Fruit fly (Drosophila melanogaster) whole organism, embryonic: ENCODE data around the gene Miga.

Experiments
- Bdp1 ChIP-seq: fragments of 200-800 bp; sonication (Bioruptor generic); optimal IDR thresholded peaks from 3 replicates; lab custom pipeline; 2016; ENCODE audit warnings: missing biosample characterization, missing genetic modification characterization
- CG11398 ChIP-seq: fragments of 200-800 bp; sonication (Bioruptor generic); optimal IDR thresholded peaks from 2 replicates; lab custom pipeline; 2016; ENCODE audit warnings: missing biosample characterization, missing genetic modification characterization
- CG2712 ChIP-seq: fragments of 200-800 bp; optimal IDR thresholded peaks from 3 replicates; lab custom pipeline; 2019; ENCODE audit warnings: missing biosample characterization, mild to moderate bottlenecking, missing genetic modification characterization, moderate library complexity
- CG2889 ChIP-seq: fragments of 200-800 bp; sonication (Bioruptor generic); IDR thresholded peaks from 3 replicates; pipeline ENCODE4 v1.3.6; 2022; ENCODE audit warnings: missing biosample characterization, missing genetic modification characterization
- CG4360 ChIP-seq: fragments of 200-800 bp; sonication (Bioruptor generic); IDR thresholded peaks from 2 replicates; pipeline ENCODE4 v1.3.6; 2022; ENCODE audit warnings: missing biosample characterization, missing genetic modification characterization
- CG7839 ChIP-seq: fragments of 200-800 bp; sonication (Bioruptor generic); optimal IDR thresholded peaks from 3 replicates; lab custom pipeline; 2018; ENCODE audit warnings: missing biosample characterization, mild to moderate bottlenecking, missing genetic modification characterization, moderate library complexity
- Kr ChIP-seq: fragments of 200-800 bp; sonication (Bioruptor generic); optimal IDR thresholded peaks from 2 replicates; lab custom pipeline; 2017; ENCODE audit warnings: missing biosample characterization, mild to moderate bottlenecking, missing genetic modification characterization
- NFAT ChIP-seq: fragments of 200-800 bp; sonication (Bioruptor generic); IDR thresholded peaks from 2 replicates; pipeline ENCODE4 v1.3.6; 2022; ENCODE audit warnings: missing biosample characterization, missing genetic modification characterization
- lola ChIP-seq, 3 experiments: fragments of >200 bp in 2 of 3; fragments of 200-800 bp in 1 of 3; sonication (Bioruptor generic) in 1 of 3; optimal IDR thresholded peaks; 2 replicates each; lab custom pipeline; 2017 to 2019; ENCODE audit warnings: missing biosample characterization in 3 of 3, missing genetic modification characterization in 3 of 3, mild to moderate bottlenecking in 1 of 3, moderate library complexity in 1 of 3
- sc ChIP-seq, 3 experiments: fragments of >200 bp in 2 of 3; fragments of 200-800 bp in 1 of 3; sonication (Bioruptor generic) in 1 of 3; optimal IDR thresholded peaks; 2 replicates in 2 of 3; 3 replicates in 1 of 3; lab custom pipeline; 2017; ENCODE audit warnings: mild to moderate bottlenecking in 1 of 3, missing biosample characterization in 1 of 3, missing genetic modification characterization in 1 of 3, missing genetic modification reagents in 1 of 3

The Miga gene

dm6 chrX:8396611-8397010, 41.0 kb downstream of the Miga start (continued):
- no peak for TF ChIP-seq NFAT (GFP tag; lab: Robert Waterston, UW)
- no peak for TF ChIP-seq sc (optimal IDR thresholded peaks at IDR 0.05; lab: Kevin White, UChicago)
- no peak for TF ChIP-seq sc (GFP tag; optimal IDR thresholded peaks at IDR 0.05; lab: Kevin White, UChicago)
- TF ChIP-seq, all 482 proteins: peak for 11

DNA sequence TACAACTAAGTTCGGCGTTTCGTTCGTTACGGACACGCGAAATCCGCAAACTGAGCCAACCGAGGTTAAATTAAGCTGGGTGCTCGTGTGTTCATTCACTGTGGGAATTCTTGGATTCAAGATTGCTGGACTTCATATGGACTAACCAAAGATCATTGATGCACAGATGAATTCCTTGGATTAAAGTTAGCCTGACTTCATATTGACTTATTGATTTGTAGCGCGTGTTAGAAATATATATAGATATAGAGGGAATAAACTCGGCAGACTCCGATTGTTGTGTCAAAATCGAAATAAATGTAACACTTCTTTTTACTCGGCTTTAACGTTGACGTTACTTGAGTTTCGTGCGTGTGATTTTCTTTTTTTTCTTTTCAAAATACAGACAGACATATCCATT, 52.1 kb downstream of the Miga start, which contains the start of gene CG1387:
TSS of gene CG1387 (plus strand) at position 301 of the 400 bp plus-strand sequence.
- TF ChIP-seq Kr (GFP tag; lab: Kevin White, UChicago) (no peak), lola (GFP tag; optimal IDR thresholded peaks at IDR 0.05; lab: Kevin White, UChicago) (no peak), CG4360 (GFP tag; lab: Robert Waterston, UW) (no peak), Bdp1 (GFP tag; lab: Kevin White, UChicago) (no peak), CG7839 (tag; lab: Kevin White, UChicago) (no peak), CG2712 (tag; lab: Kevin White, UChicago) (no peak), CG2889 (no peak), CG11398 (GFP tag; lab: Kevin White, UChicago) (no peak)
